Worm (Caenorhabditis elegans) whole organism, young adult: ENCODE data around the gene gpa-11.

ENCODE experiments used
- ama-1 ChIP-seq, 3 experiments: fragments of 150-350 bp in 1 of 3; sonication (generic microtip) in 2 of 3; optimal IDR thresholded peaks; 2 replicates each; lab custom pipeline; 2014 to 2018; ENCODE audit warnings: missing biosample characterization in 2 of 3, missing genetic modification characterization in 2 of 3, missing genetic modification reagents in 2 of 3
- ceh-100 ChIP-seq: fragments of 200-800 bp; sonication (Bioruptor generic); IDR thresholded peaks from 2 replicates; pipeline ENCODE4 v1.3.6; 2022; ENCODE audit warnings: missing genetic modification reagents, missing genetic modification characterization, missing compliant biosample characterization
- ceh-27 ChIP-seq: fragments of 200-800 bp; sonication (Bioruptor generic); optimal IDR thresholded peaks from 2 replicates; lab custom pipeline; 2018; ENCODE audit warnings: mild to moderate bottlenecking, missing genetic modification characterization, moderate library complexity, missing compliant biosample characterization
- ekl-4 ChIP-seq: fragments of 200-800 bp; sonication (Bioruptor generic); IDR thresholded peaks from 2 replicates; pipeline ENCODE4 v1.3.6; 2022; ENCODE audit warnings: missing genetic modification reagents, missing genetic modification characterization, missing compliant biosample characterization
- fkh-3 ChIP-seq: sonication (generic microtip); optimal IDR thresholded peaks from 2 replicates; lab custom pipeline; 2016; ENCODE audit warnings: mild to moderate bottlenecking, missing genetic modification characterization, missing compliant biosample characterization
- gei-17 ChIP-seq: fragments of 200-800 bp; sonication (Bioruptor generic); optimal IDR thresholded peaks from 2 replicates; lab custom pipeline; 2018; ENCODE audit warnings: mild to moderate bottlenecking, missing genetic modification characterization, missing compliant biosample characterization
- hmg-1.2 ChIP-seq: fragments of 200-800 bp; sonication (Bioruptor generic); IDR thresholded peaks from 2 replicates; pipeline ENCODE4 v1.3.6; 2022; ENCODE audit warnings: missing genetic modification reagents, missing genetic modification characterization, missing compliant biosample characterization
- hmg-20 ChIP-seq: fragments of 200-800 bp; sonication (Bioruptor generic); IDR thresholded peaks from 2 replicates; pipeline ENCODE4 v1.3.6; 2022; ENCODE audit warnings: missing genetic modification reagents, missing genetic modification characterization, missing compliant biosample characterization
- nhr-179 ChIP-seq: sonication (generic microtip); optimal IDR thresholded peaks from 2 replicates; lab custom pipeline; 2016; ENCODE audit warnings: mild to moderate bottlenecking, missing genetic modification characterization, missing compliant biosample characterization
- nhr-80 ChIP-seq: sonication (generic microtip); optimal IDR thresholded peaks from 2 replicates; lab custom pipeline; 2016; ENCODE audit warnings: missing genetic modification characterization, missing compliant biosample characterization
- sea-2 ChIP-seq: fragments of 200-800 bp; sonication (Bioruptor generic); IDR thresholded peaks from 2 replicates; pipeline ENCODE4 v1.3.6; 2022; ENCODE audit warnings: missing genetic modification characterization, missing compliant biosample characterization
- unc-62 ChIP-seq: fragments of 150-350 bp; optimal IDR thresholded peaks from 2 replicates; lab custom pipeline; 2014; ENCODE audit warnings: missing biosample characterization, missing genetic modification reagents, missing genetic modification characterization
- ztf-18 ChIP-seq: sonication (generic microtip); optimal IDR thresholded peaks from 2 replicates; lab custom pipeline; 2016; ENCODE audit warnings: missing genotype, mild to moderate bottlenecking, missing genetic modification characterization, missing compliant biosample characterization

DNA sequence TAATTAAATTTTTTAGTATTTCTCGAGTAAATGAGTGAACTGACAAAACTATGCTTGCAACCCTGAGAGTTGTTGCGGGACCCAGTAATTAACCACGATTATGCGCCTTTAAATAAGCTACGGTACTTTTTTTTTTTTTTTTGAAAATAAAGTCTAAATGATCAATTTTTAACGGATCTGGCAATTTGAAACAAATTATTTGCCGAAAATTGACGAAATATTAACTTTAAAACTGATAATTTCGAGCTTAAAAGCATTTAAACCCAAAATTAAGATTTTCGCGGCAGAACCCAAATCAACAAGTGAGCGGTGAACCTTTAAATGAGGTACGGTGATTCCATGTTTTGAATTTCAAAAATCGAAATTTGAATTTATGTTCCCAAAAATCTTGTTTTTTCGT is 24.5 kb upstream of the gpa-11 start:
- no peak for TF ChIP-seq hmg-1.2 (GFP tag; lab: Robert Waterston, UW)
- no peak for TF ChIP-seq nhr-179 (tag; lab: Kevin White, UChicago)
- no peak for TF ChIP-seq ztf-18 (tag; lab: Kevin White, UChicago)
- TF ChIP-seq nhr-80 (tag; lab: Kevin White, UChicago): no peak
- no peak for TF ChIP-seq ceh-27 (GFP tag; lab: Kevin White, UChicago)
- TF ChIP-seq gei-17 (GFP tag; lab: Kevin White, UChicago): no peak
- no peak for TF ChIP-seq unc-62
- no peak for TF ChIP-seq sea-2
- TF ChIP-seq ceh-100 (GFP tag; lab: Robert Waterston, UW): no peak
- TF ChIP-seq ekl-4 (GFP tag; lab: Robert Waterston, UW): no peak
- no peak for TF ChIP-seq fkh-3 (tag; lab: Kevin White, UChicago)
- no peak for TF ChIP-seq hmg-20 (GFP tag; lab: Robert Waterston, UW)
- no peak for TF ChIP-seq ama-1 (optimal IDR thresholded peaks at IDR 0.05; lab: Kevin White, UChicago)
- no peak for TF ChIP-seq ama-1 (GFP tag; optimal IDR thresholded peaks at IDR 0.05; lab: Kevin White, UChicago)
